Worm (Caenorhabditis elegans): ENCODE results near the gene F57F5.3.

- TF ChIP-seq unc-62 (GFP tag; optimal IDR thresholded peaks at IDR 0.05) (peak; percentile 62), lin-13 (tag; optimal IDR thresholded peaks at IDR 0.05) (no peak), ztf-11 (tag; optimal IDR thresholded peaks at IDR 0.05) (no peak), pha-4 (tag; optimal IDR thresholded peaks at IDR 0.05) (no peak), tbx-8 (GFP tag; optimal IDR thresholded peaks at IDR 0.05) (no peak), hlh-1 (tag; optimal IDR thresholded peaks at IDR 0.05) (no peak), ceh-83 (GFP tag; optimal IDR thresholded peaks at IDR 0.05) (no peak)
Observed at ce11 chrV:11960084-11960830, 46.1 kb downstream of the F57F5.3 start.

All from whole organism, mixed stage, embryonic.